Worm (Caenorhabditis elegans) whole organism, L4 larva: ENCODE measurements around the gene K05G3.1.

Experiments used
- D1046.2 ChIP-seq: fragments of 200-800 bp; sonication (Bioruptor generic); IDR thresholded peaks from 2 replicates; pipeline ENCODE4 v1.3.6; 2022; ENCODE audit warnings: missing genetic modification characterization, missing compliant biosample characterization
- F44E2.7 ChIP-seq: fragments of 200-800 bp; sonication (Bioruptor generic); IDR thresholded peaks from 2 replicates; pipeline ENCODE4 v2.1.2; 2022; ENCODE audit warnings: missing genetic modification characterization, missing compliant biosample characterization
- T26A8.4 ChIP-seq: fragments of 200-800 bp; sonication (Bioruptor generic); IDR thresholded peaks from 2 replicates; pipeline ENCODE4 v1.3.6; 2022; ENCODE audit warnings: missing genetic modification characterization, missing compliant biosample characterization
- Y105C5A.15 ChIP-seq: fragments of 200-800 bp; sonication (Bioruptor generic); IDR thresholded peaks from 2 replicates; pipeline ENCODE4 v1.3.6; 2022; ENCODE audit warnings: missing genetic modification characterization, missing compliant biosample characterization
- Y48G9A.11 ChIP-seq: fragments of 200-800 bp; sonication (Bioruptor generic); IDR thresholded peaks from 2 replicates; pipeline ENCODE4 v1.3.6; 2022; ENCODE audit warnings: missing genetic modification reagents, missing genetic modification characterization, missing compliant biosample characterization
- Y5F2A.4 ChIP-seq: fragments of 200-800 bp; sonication (Bioruptor generic); optimal IDR thresholded peaks from 2 replicates; lab custom pipeline; 2018; ENCODE audit warnings: mild to moderate bottlenecking, missing genetic modification characterization, missing compliant biosample characterization
- Y75B8A.6 ChIP-seq: fragments of 200-800 bp; sonication (Bioruptor generic); IDR thresholded peaks from 2 replicates; pipeline ENCODE4 v1.3.6; 2022; ENCODE audit warnings: missing genetic modification reagents, missing genetic modification characterization, missing compliant biosample characterization
- aha-1 ChIP-seq: fragments of 150-350 bp; peaks from one replicate; lab custom pipeline; 2014; ENCODE audit warnings: missing biosample characterization, missing genetic modification characterization
- aly-2 ChIP-seq: sonication (generic microtip); optimal IDR thresholded peaks from 2 replicates; lab custom pipeline; 2018; ENCODE audit warnings: missing biosample characterization, missing genetic modification characterization
- ama-1 ChIP-seq: fragments of 150-350 bp; optimal IDR thresholded peaks from 2 replicates; lab custom pipeline; 2014; ENCODE audit warnings: inconsistent platforms, mixed read lengths
- arid-1 ChIP-seq: fragments of 200-800 bp; sonication (Bioruptor generic); conservative IDR thresholded peaks from 2 replicates; pipeline ENCODE4 v1.3.6; 2022; ENCODE audit warnings: missing genetic modification reagents, missing genetic modification characterization, missing compliant biosample characterization
- cey-2 ChIP-seq: sonication (generic microtip); optimal IDR thresholded peaks from 3 replicates; lab custom pipeline; 2017; ENCODE audit warnings: missing genetic modification characterization, mild to moderate bottlenecking, missing compliant biosample characterization, antibody characterized with exemption, borderline replicate concordance; ENCODE audit not compliant: insufficient read depth
- ctbp-1 ChIP-seq: fragments of 200-800 bp; sonication (Bioruptor generic); IDR thresholded peaks from 2 replicates; pipeline ENCODE4 v1.3.6; 2022; ENCODE audit warnings: missing genetic modification reagents, missing genetic modification characterization, missing compliant biosample characterization
- daf-12 ChIP-seq: fragments of 150-350 bp; optimal IDR thresholded peaks from 2 replicates; lab custom pipeline; 2014; ENCODE audit warnings: missing biosample characterization, missing genetic modification reagents, missing genetic modification characterization
- dmd-6 ChIP-seq: fragments of 200-800 bp; sonication (Bioruptor generic); IDR thresholded peaks from 2 replicates; pipeline ENCODE4 v1.3.6; 2022; ENCODE audit warnings: missing genetic modification reagents, missing genetic modification characterization, missing compliant biosample characterization
- dmd-8 ChIP-seq: fragments of 200-800 bp; sonication (Bioruptor generic); IDR thresholded peaks from 2 replicates; pipeline ENCODE4 v1.3.6; 2022; ENCODE audit warnings: missing genetic modification characterization, missing compliant biosample characterization
- dpl-1 ChIP-seq: fragments of 150-350 bp; optimal IDR thresholded peaks from 2 replicates; lab custom pipeline; 2014; ENCODE audit warnings: missing biosample characterization, missing genetic modification reagents, missing genetic modification characterization
- duxl-1 ChIP-seq: sonication (generic microtip); optimal IDR thresholded peaks from 2 replicates; lab custom pipeline; 2016; ENCODE audit warnings: mild to moderate bottlenecking, missing genetic modification characterization, moderate library complexity, missing compliant biosample characterization; ENCODE audit not compliant: poor library complexity
- dve-1 ChIP-seq: sonication (generic microtip); optimal IDR thresholded peaks from 2 replicates; lab custom pipeline; 2017; ENCODE audit warnings: antibody characterized with exemption, mild to moderate bottlenecking, missing genetic modification characterization, missing compliant biosample characterization; ENCODE audit not compliant: insufficient read depth
- egl-27 ChIP-seq: sonication (generic microtip); optimal IDR thresholded peaks from 3 replicates; lab custom pipeline; 2017; ENCODE audit warnings: missing biosample characterization, missing genetic modification reagents, missing genetic modification characterization
- fos-1 ChIP-seq: fragments of 150-350 bp; optimal IDR thresholded peaks from 2 replicates; lab custom pipeline; 2014; ENCODE audit warnings: missing biosample characterization, missing genetic modification characterization
- hif-1 ChIP-seq, 2 experiments: sonication (generic microtip); optimal IDR thresholded peaks; 2 replicates each; lab custom pipeline; 2016 to 2017; ENCODE audit warnings: missing compliant biosample characterization in 2 of 2, missing genetic modification characterization in 2 of 2, missing genetic modification reagents in 2 of 2, missing genotype in 2 of 2, mild to moderate bottlenecking in 1 of 2
- hmg-1.1 ChIP-seq: fragments of 200-800 bp; sonication (Bioruptor generic); IDR thresholded peaks from 2 replicates; pipeline ENCODE4 v1.3.6; 2022; ENCODE audit warnings: missing genetic modification reagents, missing genetic modification characterization, missing compliant biosample characterization
- lin-1 ChIP-seq: fragments of 200-800 bp; sonication (Bioruptor generic); IDR thresholded peaks from 2 replicates; pipeline ENCODE4 v1.3.6; 2022; ENCODE audit warnings: missing genetic modification reagents, missing genetic modification characterization, missing compliant biosample characterization
- lin-29 ChIP-seq: fragments of 200-800 bp; sonication (Bioruptor generic); IDR thresholded peaks from 2 replicates; pipeline ENCODE4 v1.3.6; 2022; ENCODE audit warnings: missing genetic modification reagents, missing genetic modification characterization, missing compliant biosample characterization
- lin-39 ChIP-seq: fragments of 150-350 bp; optimal IDR thresholded peaks from 2 replicates; lab custom pipeline; 2014; ENCODE audit warnings: missing biosample characterization, missing genetic modification reagents, missing genetic modification characterization
- lir-3 ChIP-seq: sonication (generic microtip); optimal IDR thresholded peaks from 2 replicates; lab custom pipeline; 2016; ENCODE audit warnings: mild to moderate bottlenecking, missing genetic modification characterization, missing compliant biosample characterization
- lsy-2 ChIP-seq, 2 experiments: fragments of 150-350 bp in 1 of 2; sonication (generic microtip) in 1 of 2; optimal IDR thresholded peaks; 2 replicates each; lab custom pipeline; 2014 to 2017; ENCODE audit warnings: missing biosample characterization in 2 of 2, missing genetic modification characterization in 2 of 2
- madf-5 ChIP-seq, 2 experiments: fragments of 200-800 bp; sonication (Bioruptor generic); IDR thresholded peaks; 2 replicates each; pipeline ENCODE4 v1.3.6; 2022; ENCODE audit warnings: missing compliant biosample characterization in 2 of 2, missing genetic modification characterization in 2 of 2
- mep-1 ChIP-seq: fragments of 150-350 bp; sonication (generic microtip); optimal IDR thresholded peaks from 3 replicates; lab custom pipeline; 2014; ENCODE audit warnings: missing biosample characterization, missing genetic modification characterization
- nhr-10 ChIP-seq: fragments of 150-350 bp; optimal IDR thresholded peaks from 2 replicates; lab custom pipeline; 2014; ENCODE audit warnings: missing biosample characterization, missing genetic modification characterization
- nhr-111 ChIP-seq: fragments of 200-800 bp; sonication (Bioruptor generic); optimal IDR thresholded peaks from 2 replicates; lab custom pipeline; 2018; ENCODE audit warnings: mild to moderate bottlenecking, missing genetic modification characterization, missing compliant biosample characterization
- nhr-25 ChIP-seq: sonication (generic microtip); optimal IDR thresholded peaks from 2 replicates; lab custom pipeline; 2017; ENCODE audit warnings: missing genetic modification characterization, mild to moderate bottlenecking, missing compliant biosample characterization, antibody characterized with exemption, moderate library complexity, borderline replicate concordance; ENCODE audit not compliant: insufficient read depth
- nhr-41 ChIP-seq: fragments of 200-800 bp; sonication (Bioruptor generic); IDR thresholded peaks from 2 replicates; pipeline ENCODE4 v1.3.6; 2022; ENCODE audit warnings: missing genetic modification reagents, missing genetic modification characterization, missing compliant biosample characterization
- nhr-6 ChIP-seq: fragments of 150-350 bp; optimal IDR thresholded peaks from 2 replicates; lab custom pipeline; 2014; ENCODE audit warnings: missing biosample characterization, missing genetic modification characterization
- nhr-76 ChIP-seq: fragments of 150-350 bp; optimal IDR thresholded peaks from 2 replicates; lab custom pipeline; 2014; ENCODE audit warnings: missing biosample characterization, missing genetic modification characterization
- pha-4 ChIP-seq, 2 experiments: fragments of 150-350 bp in 1 of 2; fragments of 200-800 bp in 1 of 2; sonication (Bioruptor generic) in 1 of 2; IDR thresholded peaks in 1 of 2; optimal IDR thresholded peaks in 1 of 2; 2 replicates each; pipeline versions ENCODE4 v1.3.6 to Lab custom; 2014 to 2022; ENCODE audit warnings: missing genetic modification characterization in 2 of 2, missing genetic modification reagents in 2 of 2, missing biosample characterization in 1 of 2, missing compliant biosample characterization in 1 of 2
- php-3 ChIP-seq: fragments of 200-800 bp; sonication (Bioruptor generic); IDR thresholded peaks from 2 replicates; pipeline ENCODE4 v1.3.6; 2022; ENCODE audit warnings: missing genetic modification reagents, missing genetic modification characterization, missing compliant biosample characterization
- pqm-1 ChIP-seq: sonication (generic microtip); optimal IDR thresholded peaks from 2 replicates; lab custom pipeline; 2017; ENCODE audit warnings: missing biosample characterization, missing genetic modification characterization
- saeg-2 ChIP-seq: fragments of 200-800 bp; sonication (Bioruptor generic); IDR thresholded peaks from 2 replicates; pipeline ENCODE4 v1.3.6; 2022; ENCODE audit warnings: missing genetic modification reagents, missing genetic modification characterization, missing compliant biosample characterization
- snpc-1.2 ChIP-seq: fragments of 200-800 bp; sonication (Bioruptor generic); IDR thresholded peaks from 2 replicates; pipeline ENCODE4 v1.3.6; 2022; ENCODE audit warnings: missing genetic modification reagents, missing genetic modification characterization, missing compliant biosample characterization
- spr-3 ChIP-seq: fragments of 200-800 bp; sonication (Bioruptor generic); optimal IDR thresholded peaks from 2 replicates; lab custom pipeline; 2018; ENCODE audit warnings: mild to moderate bottlenecking, missing genetic modification characterization, missing compliant biosample characterization
- unc-39 ChIP-seq: sonication (generic microtip); optimal IDR thresholded peaks from 2 replicates; lab custom pipeline; 2017; ENCODE audit warnings: missing biosample characterization, missing genetic modification characterization
- vab-7 ChIP-seq: fragments of 200-800 bp; sonication (Bioruptor generic); IDR thresholded peaks from 2 replicates; pipeline ENCODE4 v1.3.6; 2022; ENCODE audit warnings: missing genetic modification reagents, missing genetic modification characterization, missing compliant biosample characterization
- zag-1 ChIP-seq: fragments of 150-350 bp; optimal IDR thresholded peaks from 2 replicates; lab custom pipeline; 2014; ENCODE audit warnings: missing biosample characterization, missing genetic modification characterization
- zfp-2 ChIP-seq: sonication (generic microtip); optimal IDR thresholded peaks from 2 replicates; lab custom pipeline; 2016; ENCODE audit warnings: mild to moderate bottlenecking, missing genetic modification characterization, missing compliant biosample characterization
- zfp-3 ChIP-seq: fragments of 200-800 bp; sonication (Bioruptor generic); conservative IDR thresholded peaks from 2 replicates; pipeline ENCODE4 v1.3.6; 2022; ENCODE audit warnings: missing genetic modification reagents, missing genetic modification characterization, missing compliant biosample characterization

Gene K05G3.1

ce11 chrX:16550551-16550950 lies 49.4 kb downstream of the K05G3.1 start (continued):
- TF ChIP-seq mep-1: no peak
- TF ChIP-seq Y75B8A.6: no peak
- TF ChIP-seq lin-1 (GFP tag; lab: Robert Waterston, UW): 0 out of 2 replicates have a peak, but pooled peaks have one; percentile 37
- TF ChIP-seq Y105C5A.15 (GFP tag; lab: Robert Waterston, UW): no peak
- TF ChIP-seq aha-1: no peak
- TF ChIP-seq T26A8.4: no peak
- no peak for TF ChIP-seq zfp-2 (tag; lab: Kevin White, UChicago)
- no peak for TF ChIP-seq lsy-2 (tag; optimal IDR thresholded peaks at IDR 0.05; lab: Kevin White, UChicago)
- TF ChIP-seq nhr-76 (tag; lab: Kevin White, UChicago): no peak
- TF ChIP-seq nhr-25 (tag; lab: Kevin White, UChicago): no peak
- no peak for TF ChIP-seq saeg-2
- no peak for TF ChIP-seq lir-3
- TF ChIP-seq dve-1 (tag; lab: Kevin White, UChicago): no peak
- TF ChIP-seq, all 104 proteins: peak for 11

ce11 chrX:16551318-16551717 lies 50.2 kb downstream of the K05G3.1 start:
- no peak for TF ChIP-seq cey-2
- TF ChIP-seq hif-1 (tag; optimal IDR thresholded peaks at IDR 0.05; lab: Kevin White, UChicago): no peak
- TF ChIP-seq D1046.2: no peak
- no peak for TF ChIP-seq lsy-2 (tag; optimal IDR thresholded peaks at IDR 0.05; lab: Kevin White, UChicago)
- TF ChIP-seq duxl-1 (tag; lab: Kevin White, UChicago): peak; percentile 24
- no peak for TF ChIP-seq nhr-41 (GFP tag; lab: Robert Waterston, UW)
- 0 out of 2 replicates have a peak, but pooled peaks have one; percentile 41 for TF ChIP-seq Y75B8A.6
- no peak for TF ChIP-seq zfp-2 (tag; lab: Kevin White, UChicago)
- TF ChIP-seq lin-29 (GFP tag; lab: Robert Waterston, UW): no peak
- TF ChIP-seq nhr-111 (GFP tag; lab: Kevin White, UChicago): no peak
- TF ChIP-seq hmg-1.1 (GFP tag; lab: Robert Waterston, UW): peak; percentile 58; the same call in 1 of the 2 replicates
- peak; percentile 65 for TF ChIP-seq vab-7 (GFP tag; lab: Robert Waterston, UW)
- no peak for TF ChIP-seq spr-3 (GFP tag; lab: Kevin White, UChicago)
- TF ChIP-seq dpl-1 (GFP tag; lab: Kevin White, UChicago): no peak
- TF ChIP-seq unc-39: no peak
- TF ChIP-seq zfp-3 (GFP tag; lab: Robert Waterston, UW): no peak
- no peak for TF ChIP-seq aha-1
- peak; percentile 32; the same call in 1 of the 2 replicates for TF ChIP-seq F44E2.7 (GFP tag; lab: Robert Waterston, UW)
- peak; percentile 8 for TF ChIP-seq nhr-6 (tag; lab: Kevin White, UChicago)
- TF ChIP-seq dmd-8 (GFP tag; lab: Robert Waterston, UW): peak; percentile 79; the same call in 1 of the 2 replicates
- TF ChIP-seq lin-39 (tag; lab: Kevin White, UChicago): no peak
- TF ChIP-seq pha-4 (GFP tag; IDR thresholded peaks at IDR 0.05; lab: Robert Waterston, UW): peak; percentile 71; the same call in 1 of the 2 replicates
- TF ChIP-seq pha-4 (tag; optimal IDR thresholded peaks at IDR 0.05; lab: Kevin White, UChicago): no peak
- peak; percentile 44 for TF ChIP-seq dmd-6 (GFP tag; lab: Robert Waterston, UW)
- 0 out of 4 replicates have a peak, but pooled peaks of 1 of the 2 experiments have one; percentile 10 for TF ChIP-seq madf-5 (GFP tag; IDR thresholded peaks at IDR 0.05; lab: Robert Waterston, UW)
- no peak for TF ChIP-seq nhr-76 (tag; lab: Kevin White, UChicago)
- TF ChIP-seq nhr-10 (tag; lab: Kevin White, UChicago): no peak
- 0 out of 2 replicates have a peak, but pooled peaks have one; percentile 15 for TF ChIP-seq Y48G9A.11
- no peak for TF ChIP-seq fos-1 (tag; lab: Kevin White, UChicago)
- peak; percentile 52; the same call in 1 of the 2 replicates for TF ChIP-seq lin-1 (GFP tag; lab: Robert Waterston, UW)
- peak; percentile 79 for TF ChIP-seq arid-1
- TF ChIP-seq daf-12 (tag; lab: Kevin White, UChicago): no peak
- TF ChIP-seq ama-1 (lab: Kevin White, UChicago): no peak
- no peak for TF ChIP-seq zag-1 (tag; lab: Kevin White, UChicago)
- TF ChIP-seq snpc-1.2 (GFP tag; lab: Robert Waterston, UW): peak; percentile 77
- no peak for TF ChIP-seq Y5F2A.4 (GFP tag; lab: Kevin White, UChicago)
- TF ChIP-seq saeg-2: no peak
- TF ChIP-seq aly-2 (tag; lab: Kevin White, UChicago): no peak
- TF ChIP-seq pqm-1: no peak
- no peak for TF ChIP-seq egl-27
- TF ChIP-seq ctbp-1: 0 out of 2 replicates have a peak, but pooled peaks have one; percentile 18
- 0 out of 2 replicates have a peak, but pooled peaks have one; percentile 36 for TF ChIP-seq php-3
